Fruit fly (Drosophila melanogaster) whole organism, embryonic: Measurements from ENCODE around the gene CG5003.

Source experiments
- Awh ChIP-seq: fragments of 200-800 bp; sonication (Bioruptor generic); IDR thresholded peaks from 2 replicates; pipeline ENCODE4, ENCODE4 v1.3.6; 2022; ENCODE audit warnings: missing biosample characterization, missing genetic modification characterization
- BEAF-32 ChIP-seq: fragments of 200-800 bp; sonication (Bioruptor generic); optimal IDR thresholded peaks from 3 replicates; lab custom pipeline; 2017; ENCODE audit warnings: missing biosample characterization, missing genetic modification characterization, mild to moderate bottlenecking, moderate library complexity, missing genetic modification reagents
- CG11695 ChIP-seq: fragments of 200-800 bp; sonication (Bioruptor generic); IDR thresholded peaks from 3 replicates; pipeline ENCODE4 v1.3.6; 2022; ENCODE audit warnings: missing biosample characterization, missing genetic modification characterization
- CG11723 ChIP-seq: fragments of 200-800 bp; sonication (Bioruptor generic); optimal IDR thresholded peaks from 2 replicates; lab custom pipeline; 2017; ENCODE audit warnings: missing biosample characterization, mild to moderate bottlenecking, missing genetic modification characterization
- CG12104 ChIP-seq: fragments of 200-800 bp; sonication (Bioruptor generic); optimal IDR thresholded peaks from 3 replicates; lab custom pipeline; 2016; ENCODE audit warnings: missing biosample characterization, missing genetic modification characterization
- CG13775 ChIP-seq: fragments of 200-800 bp; sonication (Bioruptor generic); optimal IDR thresholded peaks from 3 replicates; lab custom pipeline; 2017; ENCODE audit warnings: missing biosample characterization, mild to moderate bottlenecking, missing genetic modification characterization
- CG15479 ChIP-seq: fragments of 200-800 bp; sonication (Bioruptor generic); optimal IDR thresholded peaks from 3 replicates; lab custom pipeline; 2019; ENCODE audit warnings: missing biosample characterization, mild to moderate bottlenecking, missing genetic modification characterization, moderate library complexity
- CG17186 ChIP-seq: fragments of 200-800 bp; sonication (Bioruptor generic); optimal IDR thresholded peaks from 3 replicates; lab custom pipeline; 2017; ENCODE audit warnings: missing biosample characterization, missing genetic modification reagents, missing genetic modification characterization
- CG17912 ChIP-seq: fragments of 200-800 bp; sonication (Bioruptor generic); optimal IDR thresholded peaks from 2 replicates; lab custom pipeline; 2018; ENCODE audit warnings: missing biosample characterization, mild to moderate bottlenecking, missing genetic modification characterization
- CG18476 ChIP-seq: fragments of 200-800 bp; sonication (Bioruptor generic); optimal IDR thresholded peaks from 2 replicates; lab custom pipeline; 2016; ENCODE audit warnings: missing biosample characterization, mild to moderate bottlenecking, missing genetic modification characterization
- CG2116 ChIP-seq: fragments of 200-800 bp; sonication (Bioruptor generic); optimal IDR thresholded peaks from 3 replicates; lab custom pipeline; 2018; ENCODE audit warnings: missing biosample characterization, mild to moderate bottlenecking, missing genetic modification characterization
- CG2120 ChIP-seq: fragments of 200-800 bp; sonication (Bioruptor generic); optimal IDR thresholded peaks from 3 replicates; lab custom pipeline; 2016; ENCODE audit warnings: missing biosample characterization, missing genetic modification characterization
- CG3065 ChIP-seq: fragments of 200-800 bp; sonication (Bioruptor generic); optimal IDR thresholded peaks from 2 replicates; lab custom pipeline; 2016; ENCODE audit warnings: missing biosample characterization, missing genetic modification characterization
- CG31441 ChIP-seq: fragments of 200-800 bp; sonication (Bioruptor generic); IDR thresholded peaks from 2 replicates; pipeline ENCODE4 v1.3.6; 2022; ENCODE audit warnings: missing biosample characterization, missing genetic modification characterization
- CG33557 ChIP-seq: fragments of 200-800 bp; sonication (Bioruptor generic); optimal IDR thresholded peaks from 2 replicates; lab custom pipeline; 2019; ENCODE audit warnings: missing biosample characterization, mild to moderate bottlenecking, missing genetic modification characterization, moderate library complexity
- CG3407 ChIP-seq: fragments of 200-800 bp; sonication (Bioruptor generic); optimal IDR thresholded peaks from 2 replicates; lab custom pipeline; 2018; ENCODE audit warnings: missing biosample characterization, mild to moderate bottlenecking, missing genetic modification characterization
- CG3995 ChIP-seq: fragments of 200-800 bp; sonication (Bioruptor generic); optimal IDR thresholded peaks from 3 replicates; lab custom pipeline; 2016; ENCODE audit warnings: missing biosample characterization, missing genetic modification characterization
- CG5180 ChIP-seq: fragments of 200-800 bp; sonication (Bioruptor generic); optimal IDR thresholded peaks from 3 replicates; lab custom pipeline; 2017; ENCODE audit warnings: missing biosample characterization, missing genetic modification characterization, mild to moderate bottlenecking, moderate library complexity, missing genetic modification reagents
- CG5953 ChIP-seq: fragments of 200-800 bp; sonication (Bioruptor generic); IDR thresholded peaks from 2 replicates; pipeline ENCODE4 v1.3.6; 2022; ENCODE audit warnings: missing biosample characterization, missing genetic modification characterization
- CG6654 ChIP-seq: fragments of 200-800 bp; sonication (Bioruptor generic); optimal IDR thresholded peaks from 2 replicates; lab custom pipeline; 2017; ENCODE audit warnings: missing biosample characterization, mild to moderate bottlenecking, missing genetic modification characterization
- CG7357 ChIP-seq: fragments of 200-800 bp; sonication (Bioruptor generic); IDR thresholded peaks from 3 replicates; pipeline ENCODE4 v1.3.6; 2022; ENCODE audit warnings: missing biosample characterization, missing genetic modification characterization
- CG7556 ChIP-seq: fragments of 200-800 bp; sonication (Bioruptor generic); optimal IDR thresholded peaks from 2 replicates; lab custom pipeline; 2017; ENCODE audit warnings: missing biosample characterization, mild to moderate bottlenecking, missing genetic modification characterization
- CG7839 ChIP-seq: fragments of 200-800 bp; sonication (Bioruptor generic); optimal IDR thresholded peaks from 3 replicates; lab custom pipeline; 2018; ENCODE audit warnings: missing biosample characterization, mild to moderate bottlenecking, missing genetic modification characterization, moderate library complexity
- CG7987 ChIP-seq: fragments of 200-800 bp; sonication (Bioruptor generic); optimal IDR thresholded peaks from 2 replicates; lab custom pipeline; 2018; ENCODE audit warnings: missing biosample characterization, mild to moderate bottlenecking, missing genetic modification characterization, moderate library complexity
- CG8359 ChIP-seq: fragments of 200-800 bp; sonication (Bioruptor generic); optimal IDR thresholded peaks from 2 replicates; lab custom pipeline; 2017; ENCODE audit warnings: missing biosample characterization, mild to moderate bottlenecking, missing genetic modification characterization, borderline replicate concordance
- CG8924 ChIP-seq: fragments of 200-800 bp; optimal IDR thresholded peaks from 3 replicates; lab custom pipeline; 2019; ENCODE audit warnings: missing biosample characterization, mild to moderate bottlenecking, missing genetic modification characterization, moderate library complexity
- E2f2 ChIP-seq: fragments of 200-800 bp; sonication (Bioruptor generic); IDR thresholded peaks from 2 replicates; pipeline ENCODE4 v1.3.6; 2022; ENCODE audit warnings: missing biosample characterization, missing genetic modification characterization
- H2.0 ChIP-seq: fragments of 200-800 bp; sonication (Bioruptor generic); IDR thresholded peaks from 2 replicates; pipeline ENCODE4 v1.3.6; 2022; ENCODE audit warnings: missing biosample characterization, missing genetic modification characterization
- MBD-R2 ChIP-seq: fragments of 200-800 bp; sonication (Bioruptor generic); IDR thresholded peaks from 2 replicates; pipeline ENCODE4 v1.3.6; 2022; ENCODE audit warnings: missing biosample characterization, missing genetic modification characterization
- Mes4 ChIP-seq: fragments of 200-800 bp; sonication (Bioruptor generic); optimal IDR thresholded peaks from 2 replicates; lab custom pipeline; 2016; ENCODE audit warnings: missing biosample characterization, missing genetic modification characterization
- Myb ChIP-seq: fragments of 200-800 bp; sonication (Bioruptor generic); optimal IDR thresholded peaks from 2 replicates; lab custom pipeline; 2016; ENCODE audit warnings: missing biosample characterization, missing genetic modification characterization
- NFAT ChIP-seq: fragments of 200-800 bp; sonication (Bioruptor generic); IDR thresholded peaks from 2 replicates; pipeline ENCODE4 v1.3.6; 2022; ENCODE audit warnings: missing biosample characterization, missing genetic modification characterization
- Pdp1 ChIP-seq, 2 experiments: fragments of 200-800 bp; sonication (Bioruptor generic); optimal IDR thresholded peaks; 3 replicates each; lab custom pipeline; 2016; ENCODE audit warnings: missing biosample characterization in 2 of 2, missing genetic modification characterization in 2 of 2, mild to moderate bottlenecking in 1 of 2, moderate library complexity in 1 of 2
- Taf1 ChIP-seq: fragments of 200-800 bp; sonication (Bioruptor generic); IDR thresholded peaks from 2 replicates; pipeline ENCODE4 v1.3.6; 2022; ENCODE audit warnings: missing biosample characterization, missing genetic modification characterization
- cas ChIP-seq: fragments of 200-800 bp; sonication (Bioruptor generic); IDR thresholded peaks from 2 replicates; pipeline ENCODE4 v1.3.6; 2022; ENCODE audit warnings: missing biosample characterization, missing genetic modification characterization
- cato ChIP-seq: fragments of 200-800 bp; sonication (Bioruptor generic); optimal IDR thresholded peaks from 2 replicates; lab custom pipeline; 2016; ENCODE audit warnings: missing biosample characterization, missing genetic modification characterization, borderline replicate concordance
- chif ChIP-seq, 2 experiments: fragments of 200-800 bp; sonication (Bioruptor generic); optimal IDR thresholded peaks; 3 replicates each; lab custom pipeline; 2016; ENCODE audit warnings: missing biosample characterization in 2 of 2, missing genetic modification characterization in 2 of 2
- chinmo ChIP-seq: fragments of 200-800 bp; sonication (Bioruptor generic); IDR thresholded peaks from 4 replicates; pipeline ENCODE4 v1.3.6; 2022; ENCODE audit warnings: missing biosample characterization, missing genetic modification characterization; ENCODE audit not compliant: partially characterized antibody
- hb ChIP-seq: fragments of 200-800 bp; sonication (Bioruptor generic); IDR thresholded peaks from 3 replicates; pipeline ENCODE4 v1.3.6; 2022; ENCODE audit warnings: missing biosample characterization, missing genetic modification characterization; ENCODE audit not compliant: partially characterized antibody
- mld ChIP-seq: fragments of 200-800 bp; sonication (Bioruptor generic); IDR thresholded peaks from 3 replicates; pipeline ENCODE4 v1.3.6; 2022; ENCODE audit warnings: missing biosample characterization, missing genetic modification characterization; ENCODE audit not compliant: partially characterized antibody
- nom ChIP-seq: fragments of 200-800 bp; sonication (Bioruptor generic); optimal IDR thresholded peaks from 2 replicates; lab custom pipeline; 2017; ENCODE audit warnings: missing biosample characterization, missing genetic modification characterization, mild to moderate bottlenecking, moderate library complexity, missing genetic modification reagents
- rib ChIP-seq: fragments of 200-800 bp; sonication (Bioruptor generic); IDR thresholded peaks from 2 replicates; pipeline ENCODE4 v1.3.6; 2022; ENCODE audit warnings: missing biosample characterization, missing genetic modification characterization
- sens ChIP-seq: fragments of 200-800 bp; sonication (Bioruptor generic); peaks from one replicate; lab custom pipeline; 2016; ENCODE audit warnings: missing biosample characterization, missing genetic modification characterization
- sim ChIP-seq: fragments of 200-800 bp; sonication (Bioruptor generic); IDR thresholded peaks from 2 replicates; pipeline ENCODE4 v1.3.6; 2022; ENCODE audit warnings: missing biosample characterization, missing genetic modification characterization
- tll ChIP-seq, 2 experiments: fragments of 200-800 bp in 1 of 2; fragments of >200 bp in 1 of 2; sonication (Bioruptor generic) in 1 of 2; optimal IDR thresholded peaks; 2 replicates each; lab custom pipeline; 2017 to 2019; ENCODE audit warnings: missing biosample characterization in 2 of 2, missing genetic modification characterization in 2 of 2, mild to moderate bottlenecking in 1 of 2, moderate library complexity in 1 of 2
- tx ChIP-seq: fragments of 200-800 bp; sonication (Bioruptor generic); optimal IDR thresholded peaks from 2 replicates; lab custom pipeline; 2016; ENCODE audit warnings: missing biosample characterization, missing genetic modification characterization
- unc-4 ChIP-seq: fragments of 200-800 bp; sonication (Bioruptor generic); IDR thresholded peaks from 2 replicates; pipeline ENCODE4 v1.3.6; 2022; ENCODE audit warnings: missing biosample characterization, missing genetic modification characterization; ENCODE audit not compliant: partially characterized antibody
- unpg ChIP-seq: fragments of 200-800 bp; sonication (Bioruptor generic); optimal IDR thresholded peaks from 3 replicates; lab custom pipeline; 2018; ENCODE audit warnings: missing biosample characterization, mild to moderate bottlenecking, missing genetic modification characterization, moderate library complexity

CG5003 gene

dm6 chr3R:27928984-27929924 lies 12.9 kb upstream of the CG5003 start (continued):
- TF ChIP-seq tll (GFP tag; optimal IDR thresholded peaks at IDR 0.05; lab: Kevin White, UChicago) (no peak), CG3065 (no peak), CG12104 (GFP tag; lab: Kevin White, UChicago) (no peak), CG31441 (no peak), CG2120 (GFP tag; lab: Kevin White, UChicago) (no peak), sens (GFP tag; lab: Kevin White, UChicago) (peak; percentile 56), BEAF-32 (GFP tag; lab: Kevin White, UChicago) (peak; percentile 34), CG5953 (GFP tag; lab: Robert Waterston, UW) (no peak), sim (no peak), cas (GFP tag; lab: Robert Waterston, UW) (no peak), unpg (GFP tag; lab: Kevin White, UChicago) (no peak), Mes4 (GFP tag; lab: Kevin White, UChicago) (no peak), CG15479 (no peak), CG18476 (no peak), Pdp1 (GFP tag; optimal IDR thresholded peaks at IDR 0.05; lab: Kevin White, UChicago) (peak in 1 of 2 experiments; percentile 75), NFAT (GFP tag; lab: Robert Waterston, UW) (no peak), CG17186 (GFP tag; lab: Kevin White, UChicago) (no peak), CG17912 (GFP tag; lab: Kevin White, UChicago) (no peak), CG8359 (GFP tag; lab: Kevin White, UChicago) (no peak), Awh (GFP tag; lab: Robert Waterston, UW) (no peak), CG13775 (GFP tag; lab: Kevin White, UChicago) (no peak), CG5180 (no peak), CG7556 (GFP tag; lab: Kevin White, UChicago) (no peak), CG7839 (no peak), CG7357 (GFP tag; lab: Robert Waterston, UW) (no peak), chinmo (GFP tag; lab: Robert Waterston, UW) (0 out of 4 replicates have a peak, but pooled peaks have one; percentile 47), Myb (peak; percentile 29), E2f2 (GFP tag; lab: Robert Waterston, UW) (peak; percentile 53), rib (GFP tag; lab: Robert Waterston, UW) (no peak), CG11723 (GFP tag; lab: Kevin White, UChicago) (no peak), CG3407 (GFP tag; lab: Kevin White, UChicago) (no peak), CG2116 (GFP tag; lab: Kevin White, UChicago) (peak; percentile 59), CG33557 (no peak), CG7987 (peak; percentile 21), chif (GFP tag; optimal IDR thresholded peaks at IDR 0.05; lab: Kevin White, UChicago) (no peak), CG3995 (no peak), CG6654 (no peak), H2.0 (GFP tag; lab: Robert Waterston, UW) (no peak), hb (no peak), tx (GFP tag; lab: Kevin White, UChicago) (no peak), Taf1 (GFP tag; lab: Robert Waterston, UW) (no peak), MBD-R2 (GFP tag; lab: Robert Waterston, UW) (0 out of 2 replicates have a peak, but pooled peaks have one; percentile 25), cato (GFP tag; lab: Kevin White, UChicago) (no peak), nom (GFP tag; lab: Kevin White, UChicago) (peak; percentile 31), unc-4 (0 out of 2 replicates have a peak, but pooled peaks have one; percentile 16), mld (GFP tag; lab: Robert Waterston, UW) (no peak), CG11695 (GFP tag; lab: Robert Waterston, UW) (no peak), CG8924 (tag; lab: Kevin White, UChicago) (no peak)
